Fruit fly (Drosophila melanogaster) whole organism, adult: ENCODE measurements around the gene sordd2.

Experiments
- CG11617 ChIP-seq: fragments of 200-800 bp; sonication (Bioruptor generic); optimal IDR thresholded peaks from 2 replicates; lab custom pipeline; 2017; ENCODE audit warnings: mild to moderate bottlenecking, missing biosample characterization, missing genetic modification reagents, missing genetic modification characterization
- CG14711 ChIP-seq: fragments of 200-800 bp; sonication (Bioruptor generic); optimal IDR thresholded peaks from 2 replicates; lab custom pipeline; 2018; ENCODE audit warnings: missing biosample characterization, mild to moderate bottlenecking, missing genetic modification characterization, moderate library complexity
- CG1620 ChIP-seq: fragments of 200-800 bp; sonication (Bioruptor generic); optimal IDR thresholded peaks from 2 replicates; lab custom pipeline; 2016; ENCODE audit warnings: missing biosample characterization, missing genetic modification characterization
- CG33017 ChIP-seq: fragments of 200-800 bp; sonication (Bioruptor generic); optimal IDR thresholded peaks from 2 replicates; lab custom pipeline; 2018; ENCODE audit warnings: missing biosample characterization, mild to moderate bottlenecking, missing genetic modification characterization, moderate library complexity
- Clk ChIP-seq: fragments of 200-800 bp; sonication (Bioruptor generic); optimal IDR thresholded peaks from 2 replicates; lab custom pipeline; 2017; ENCODE audit warnings: missing biosample characterization, missing genetic modification characterization
- Mnt ChIP-seq: fragments of 200-800 bp; sonication (Bioruptor generic); optimal IDR thresholded peaks from 2 replicates; lab custom pipeline; 2016; ENCODE audit warnings: missing biosample characterization, mild to moderate bottlenecking, missing genetic modification characterization
- pad ChIP-seq: fragments of 200-800 bp; sonication (Bioruptor generic); optimal IDR thresholded peaks from 3 replicates; lab custom pipeline; 2017; ENCODE audit warnings: missing biosample characterization, missing genetic modification characterization, mild to moderate bottlenecking, moderate library complexity, missing genetic modification reagents

dm6 chrX:15785429-15786239, 13.3 kb downstream of the sordd2 start, which contains the start of the genes Paf-AHalpha and mRpS30:
- TF ChIP-seq CG1620 (GFP tag; lab: Kevin White, UChicago), result no peak
- TF ChIP-seq Clk, result no peak
- no peak for TF ChIP-seq CG33017 (tag; lab: Kevin White, UChicago)
- no peak for TF ChIP-seq CG11617 (GFP tag; lab: Kevin White, UChicago)
- no peak for TF ChIP-seq CG14711 (tag; lab: Kevin White, UChicago)
- no peak for TF ChIP-seq Mnt (GFP tag; lab: Kevin White, UChicago)
- TF ChIP-seq pad (GFP tag; lab: Kevin White, UChicago), result no peak
